Fruit fly (Drosophila melanogaster): Measurements from ENCODE around the gene opa.

opa gene

dm6 chr3R:4866073-4866472 is 13.5 kb downstream of the opa start:
- TF ChIP-seq tai (GFP tag; optimal IDR thresholded peaks at IDR 0.05) = no peak
- TF ChIP-seq usp (GFP tag; optimal IDR thresholded peaks at IDR 0.05) = no peak
- no peak for TF ChIP-seq sage (GFP tag; optimal IDR thresholded peaks at IDR 0.05)
- TF ChIP-seq rgr (GFP tag; optimal IDR thresholded peaks at IDR 0.05) = no peak
- TF ChIP-seq CG9705 (GFP tag; optimal IDR thresholded peaks at IDR 0.05) = no peak
- TF ChIP-seq dmrt93B (GFP tag; optimal IDR thresholded peaks at IDR 0.05) = no peak
- no peak for TF ChIP-seq pan (optimal IDR thresholded peaks at IDR 0.05)
- no peak for TF ChIP-seq Hnf4 (GFP tag; optimal IDR thresholded peaks at IDR 0.05)
- no peak for TF ChIP-seq N (GFP tag; optimal IDR thresholded peaks at IDR 0.05)
- TF ChIP-seq Jra (GFP tag; optimal IDR thresholded peaks at IDR 0.05) = no peak
- no peak for TF ChIP-seq GATAd (GFP tag; optimal IDR thresholded peaks at IDR 0.05)
- no peak for TF ChIP-seq ey (GFP tag; optimal IDR thresholded peaks at IDR 0.05)
- TF ChIP-seq foxo (GFP tag; optimal IDR thresholded peaks at IDR 0.05) = no peak

DNA sequence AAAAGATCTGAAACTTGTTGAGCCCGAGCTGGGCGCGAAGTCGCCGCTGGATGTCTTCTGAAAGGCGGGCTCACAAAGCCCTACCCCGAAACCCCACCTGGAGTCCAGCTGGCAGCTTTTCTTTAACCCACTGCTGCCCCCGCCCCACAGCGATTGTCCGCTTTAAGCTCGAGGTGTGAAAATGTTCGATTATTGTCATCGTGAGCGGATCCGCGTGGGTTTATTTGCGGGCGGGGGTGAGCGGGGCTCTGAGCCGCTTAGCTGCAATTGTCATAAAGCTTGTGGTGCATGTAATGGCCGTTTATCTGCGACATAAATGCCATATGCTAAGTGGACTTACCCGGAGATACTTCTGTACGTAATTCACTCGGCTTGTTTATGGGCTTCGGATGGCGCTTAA is 14.3 kb downstream of the opa start:
- TF ChIP-seq tai (GFP tag; optimal IDR thresholded peaks at IDR 0.05) (no peak), dmrt93B (GFP tag; optimal IDR thresholded peaks at IDR 0.05) (no peak), sage (GFP tag; optimal IDR thresholded peaks at IDR 0.05) (no peak), h (GFP tag; optimal IDR thresholded peaks at IDR 0.05) (no peak), sv (GFP tag; optimal IDR thresholded peaks at IDR 0.05) (no peak), dsf (GFP tag; optimal IDR thresholded peaks at IDR 0.05; ENCODE audit: borderline replicate concordance) (no peak), dl (GFP tag; optimal IDR thresholded peaks at IDR 0.05; ENCODE audit: insufficient read depth in 1 of 2, partially characterized antibody in 2 of 2) (no peak), Dif (GFP tag; optimal IDR thresholded peaks at IDR 0.05; ENCODE audit: partially characterized antibody) (no peak), CG32264 (GFP tag; optimal IDR thresholded peaks at IDR 0.05) (no peak), OdsH (GFP tag; optimal IDR thresholded peaks at IDR 0.05) (no peak), Hr78 (GFP tag; optimal IDR thresholded peaks at IDR 0.05) (no peak), lola (GFP tag; optimal IDR thresholded peaks at IDR 0.05) (no peak), CrebA (GFP tag; optimal IDR thresholded peaks at IDR 0.05; ENCODE audit: borderline replicate concordance) (no peak), Hr83 (GFP tag; optimal IDR thresholded peaks at IDR 0.05; ENCODE audit: poor library complexity, severe bottlenecking) (no peak), Hnf4 (GFP tag; optimal IDR thresholded peaks at IDR 0.05) (no peak)

DNA sequence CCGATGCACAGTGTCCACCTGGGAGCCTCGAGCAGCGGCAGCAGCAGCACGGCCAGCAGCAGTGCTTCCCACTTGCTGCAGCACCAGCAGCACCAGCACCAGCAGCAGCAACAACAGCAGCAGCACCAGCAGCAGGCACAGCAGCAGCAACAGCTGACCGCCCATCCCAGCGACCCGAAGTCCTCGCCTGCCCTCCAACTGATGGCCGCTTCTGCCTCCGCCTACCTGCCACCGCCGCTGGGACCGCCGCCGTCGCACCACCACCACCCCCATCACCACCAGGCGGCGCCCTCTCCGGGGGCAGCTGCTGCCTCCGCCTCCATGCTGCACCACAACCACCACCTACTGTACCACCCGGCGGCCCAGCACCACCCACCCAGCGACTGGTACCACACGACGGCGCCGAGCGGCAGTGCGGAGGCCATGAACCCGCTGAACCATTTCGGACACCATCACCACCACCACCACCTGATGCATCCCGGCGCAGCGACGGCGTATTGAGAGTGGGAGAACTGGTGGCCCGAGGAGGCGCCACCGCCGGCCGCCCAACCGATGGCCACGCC is 16.1 kb downstream of the opa start:
- TF ChIP-seq sv (GFP tag; optimal IDR thresholded peaks at IDR 0.05) = no peak
- TF ChIP-seq Dfd (GFP tag; optimal IDR thresholded peaks at IDR 0.05) = peak; percentile 95

DNA sequence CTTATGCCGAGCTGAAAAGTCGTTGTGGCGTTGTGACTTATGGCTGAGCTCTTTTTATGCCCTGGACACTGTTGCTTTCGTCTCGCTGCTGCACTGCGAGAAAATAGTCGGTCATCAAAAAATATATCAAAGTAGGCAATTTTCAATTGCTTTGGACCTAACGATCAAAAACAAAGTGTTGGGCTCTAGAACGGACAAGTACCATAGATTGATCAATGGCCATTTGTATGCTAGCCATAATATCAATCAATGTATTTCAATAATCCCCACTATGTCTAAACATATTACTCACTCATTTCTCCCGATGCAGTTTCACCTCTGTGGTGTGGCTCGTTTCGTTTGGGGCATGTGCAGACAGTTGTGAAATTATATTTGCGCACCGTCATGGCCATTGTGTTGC is 21.1 kb downstream of the opa start:
- TF ChIP-seq foxo (GFP tag; optimal IDR thresholded peaks at IDR 0.05) = peak in 1 of 2 experiments; percentile 75
- TF ChIP-seq Sp1 (GFP tag; optimal IDR thresholded peaks at IDR 0.05) = peak; percentile 69
- no peak for TF ChIP-seq Rel (GFP tag; optimal IDR thresholded peaks at IDR 0.05)
- no peak for TF ChIP-seq Rel (tag; optimal IDR thresholded peaks at IDR 0.05)
- no peak for TF ChIP-seq Vsx2 (GFP tag; optimal IDR thresholded peaks at IDR 0.05; ENCODE audit: partially characterized antibody)
- TF ChIP-seq h (GFP tag; optimal IDR thresholded peaks at IDR 0.05) = peak; percentile 79
- TF ChIP-seq sage (GFP tag; optimal IDR thresholded peaks at IDR 0.05) = peak; percentile 16
- peak; percentile 73 for TF ChIP-seq OdsH (GFP tag; optimal IDR thresholded peaks at IDR 0.05)
- TF ChIP-seq CG9705 (GFP tag; optimal IDR thresholded peaks at IDR 0.05) = peak; percentile 22
- TF ChIP-seq usp (GFP tag; optimal IDR thresholded peaks at IDR 0.05) = no peak
- TF ChIP-seq HLH106 (tag; optimal IDR thresholded peaks at IDR 0.05) = peak; percentile 70
- TF ChIP-seq pan (optimal IDR thresholded peaks at IDR 0.05) = no peak
- TF ChIP-seq CG32264 (GFP tag; optimal IDR thresholded peaks at IDR 0.05) = peak; percentile 31
- no peak for TF ChIP-seq GATAd (GFP tag; optimal IDR thresholded peaks at IDR 0.05)
- TF ChIP-seq CrebA (GFP tag; optimal IDR thresholded peaks at IDR 0.05; ENCODE audit: borderline replicate concordance) = no peak
- TF ChIP-seq Mio (GFP tag; optimal IDR thresholded peaks at IDR 0.05) = no peak
- no peak for TF ChIP-seq Hr78 (GFP tag; optimal IDR thresholded peaks at IDR 0.05)
- TF ChIP-seq sv (GFP tag; optimal IDR thresholded peaks at IDR 0.05) = no peak
- TF ChIP-seq fru (GFP tag; optimal IDR thresholded peaks at IDR 0.05) = peak; percentile 84
- TF ChIP-seq woc (GFP tag; optimal IDR thresholded peaks at IDR 0.05) = peak; percentile 67
- peak; percentile 35 for TF ChIP-seq dmrt93B (GFP tag; optimal IDR thresholded peaks at IDR 0.05)
- TF ChIP-seq Dfd (GFP tag; optimal IDR thresholded peaks at IDR 0.05) = no peak
- TF ChIP-seq br (GFP tag; optimal IDR thresholded peaks at IDR 0.05) = peak; percentile 79
- TF ChIP-seq ey (GFP tag; optimal IDR thresholded peaks at IDR 0.05) = peak; percentile 78
- peak; percentile 61 for TF ChIP-seq psq (GFP tag; optimal IDR thresholded peaks at IDR 0.05)
- no peak for TF ChIP-seq dl (GFP tag; optimal IDR thresholded peaks at IDR 0.05; ENCODE audit: insufficient read depth in 1 of 2, partially characterized antibody in 2 of 2)
- peak; percentile 69 for TF ChIP-seq rgr (GFP tag; optimal IDR thresholded peaks at IDR 0.05)
